Worm (Caenorhabditis elegans) whole organism, L3 larva: ENCODE measurements around the gene rpn-6.2.

ENCODE experiments used
- ZK546.5 ChIP-seq: sonication (generic microtip); optimal IDR thresholded peaks from 2 replicates; lab custom pipeline; 2017; ENCODE audit warnings: missing biosample characterization, missing genetic modification characterization
- aly-2 ChIP-seq: fragments of 150-350 bp; optimal IDR thresholded peaks from 2 replicates; lab custom pipeline; 2014; ENCODE audit warnings: missing biosample characterization, missing genetic modification characterization
- ama-1 ChIP-seq: fragments of 150-350 bp; optimal IDR thresholded peaks from 2 replicates; lab custom pipeline; 2018
- ceh-16 ChIP-seq: sonication (generic microtip); optimal IDR thresholded peaks from 2 replicates; lab custom pipeline; 2017; ENCODE audit warnings: missing biosample characterization, missing genetic modification characterization
- ceh-28 ChIP-seq: fragments of 150-350 bp; optimal IDR thresholded peaks from 2 replicates; lab custom pipeline; 2014; ENCODE audit warnings: missing biosample characterization, missing genetic modification reagents, missing genetic modification characterization
- ceh-82 ChIP-seq: fragments of 150-350 bp; optimal IDR thresholded peaks from 2 replicates; lab custom pipeline; 2014; ENCODE audit warnings: missing biosample characterization, missing genetic modification characterization
- ceh-9 ChIP-seq: sonication (generic microtip); optimal IDR thresholded peaks from 2 replicates; lab custom pipeline; 2018; ENCODE audit warnings: missing biosample characterization, missing genetic modification characterization
- daf-12 ChIP-seq: fragments of 150-350 bp; optimal IDR thresholded peaks from 2 replicates; lab custom pipeline; 2014; ENCODE audit warnings: missing biosample characterization, missing genetic modification reagents, missing genetic modification characterization
- egl-27 ChIP-seq: sonication (generic microtip); optimal IDR thresholded peaks from 4 replicates; lab custom pipeline; 2017; ENCODE audit warnings: missing biosample characterization, missing genetic modification reagents, missing genetic modification characterization
- egl-5 ChIP-seq: fragments of 150-350 bp; optimal IDR thresholded peaks from 2 replicates; lab custom pipeline; 2017; ENCODE audit warnings: missing biosample characterization, missing genetic modification reagents, missing genetic modification characterization, inconsistent platforms
- elt-1 ChIP-seq: fragments of 150-350 bp; optimal IDR thresholded peaks from 2 replicates; lab custom pipeline; 2014; ENCODE audit warnings: missing biosample characterization, missing genetic modification characterization
- elt-2 ChIP-seq: sonication (generic microtip); optimal IDR thresholded peaks from 2 replicates; lab custom pipeline; 2016; ENCODE audit warnings: missing genetic modification reagents, mild to moderate bottlenecking, missing genetic modification characterization, missing compliant biosample characterization
- elt-3 ChIP-seq, 3 experiments: fragments of 150-350 bp in 1 of 3; sonication (generic microtip) in 2 of 3; optimal IDR thresholded peaks; 2 replicates in 2 of 3; 4 replicates in 1 of 3; lab custom pipeline; 2014 to 2017; ENCODE audit warnings: missing biosample characterization in 3 of 3, missing genetic modification characterization in 3 of 3
- fkh-10 ChIP-seq: sonication (generic microtip); optimal IDR thresholded peaks from 2 replicates; lab custom pipeline; 2017; ENCODE audit warnings: missing biosample characterization, missing genetic modification reagents, missing genetic modification characterization
- fkh-2 ChIP-seq: fragments of 150-350 bp; optimal IDR thresholded peaks from 2 replicates; lab custom pipeline; 2014; ENCODE audit warnings: missing biosample characterization, missing genetic modification reagents, missing genetic modification characterization
- jun-1 ChIP-seq: fragments of 150-350 bp; optimal IDR thresholded peaks from 2 replicates; lab custom pipeline; 2014; ENCODE audit warnings: missing biosample characterization, missing genetic modification reagents, missing genetic modification characterization
- lin-15B ChIP-seq: fragments of 150-350 bp; optimal IDR thresholded peaks from 2 replicates; lab custom pipeline; 2014; ENCODE audit warnings: missing biosample characterization, missing genetic modification characterization
- lin-39 ChIP-seq: fragments of 150-350 bp; optimal IDR thresholded peaks from 2 replicates; lab custom pipeline; 2018; ENCODE audit warnings: missing biosample characterization, missing genetic modification reagents, missing genetic modification characterization
- lsy-12 ChIP-seq: sonication (generic microtip); optimal IDR thresholded peaks from 2 replicates; lab custom pipeline; 2016; ENCODE audit warnings: mild to moderate bottlenecking, missing genetic modification characterization, missing compliant biosample characterization
- mdl-1 ChIP-seq: fragments of 150-350 bp; optimal IDR thresholded peaks from 2 replicates; lab custom pipeline; 2014; ENCODE audit warnings: missing biosample characterization, missing genetic modification characterization
- nfya-1 ChIP-seq: sonication (generic microtip); optimal IDR thresholded peaks from 2 replicates; lab custom pipeline; 2017; ENCODE audit warnings: missing genetic modification characterization, mild to moderate bottlenecking, missing compliant biosample characterization, antibody characterized with exemption, moderate library complexity; ENCODE audit not compliant: insufficient read depth
- nhr-11 ChIP-seq: fragments of 150-350 bp; optimal IDR thresholded peaks from 2 replicates; lab custom pipeline; 2014; ENCODE audit warnings: missing biosample characterization, missing genetic modification characterization
- nhr-12 ChIP-seq: fragments of 150-350 bp; optimal IDR thresholded peaks from 2 replicates; lab custom pipeline; 2014; ENCODE audit warnings: missing biosample characterization, missing genetic modification characterization
- nhr-237 ChIP-seq: fragments of 150-350 bp; optimal IDR thresholded peaks from 2 replicates; lab custom pipeline; 2014; ENCODE audit warnings: missing biosample characterization, missing genetic modification characterization
- nhr-43 ChIP-seq: sonication (generic microtip); optimal IDR thresholded peaks from 2 replicates; lab custom pipeline; 2016; ENCODE audit warnings: mild to moderate bottlenecking, missing genetic modification characterization, missing compliant biosample characterization; ENCODE audit not compliant: poor library complexity, severe bottlenecking
- nhr-67 ChIP-seq: fragments of 150-350 bp; optimal IDR thresholded peaks from 2 replicates; lab custom pipeline; 2014; ENCODE audit warnings: missing biosample characterization, missing genetic modification characterization
- nhr-76 ChIP-seq: fragments of 150-350 bp; sonication (generic microtip); optimal IDR thresholded peaks from 5 replicates; lab custom pipeline; 2014; ENCODE audit warnings: missing biosample characterization, missing genetic modification characterization
- nhr-77 ChIP-seq: fragments of 150-350 bp; optimal IDR thresholded peaks from 2 replicates; lab custom pipeline; 2014; ENCODE audit warnings: missing biosample characterization, missing genetic modification characterization
- pha-4 ChIP-seq: fragments of 150-350 bp; optimal IDR thresholded peaks from 2 replicates; lab custom pipeline; 2014; ENCODE audit warnings: missing biosample characterization, missing genetic modification reagents, missing genetic modification characterization
- sea-2 ChIP-seq: fragments of 150-350 bp; sonication (generic microtip); optimal IDR thresholded peaks from 4 replicates; lab custom pipeline; 2014; ENCODE audit warnings: missing biosample characterization, missing genetic modification reagents, missing genetic modification characterization
- skn-1 ChIP-seq: fragments of 150-350 bp; optimal IDR thresholded peaks from 2 replicates; lab custom pipeline; 2014; ENCODE audit warnings: missing biosample characterization, missing genetic modification characterization
- snpc-4 ChIP-seq: fragments of 150-350 bp; optimal IDR thresholded peaks from 2 replicates; lab custom pipeline; 2014; ENCODE audit warnings: missing biosample characterization, missing genetic modification characterization
- tbx-2 ChIP-seq: sonication (generic microtip); optimal IDR thresholded peaks from 2 replicates; lab custom pipeline; 2016; ENCODE audit warnings: mild to moderate bottlenecking, missing genetic modification characterization, missing compliant biosample characterization
- unc-39 ChIP-seq: sonication (generic microtip); optimal IDR thresholded peaks from 4 replicates; lab custom pipeline; 2017; ENCODE audit warnings: missing biosample characterization, missing genetic modification characterization
- zag-1 ChIP-seq: fragments of 150-350 bp; optimal IDR thresholded peaks from 2 replicates; lab custom pipeline; 2014; ENCODE audit warnings: missing biosample characterization, missing genetic modification characterization
- ztf-11 ChIP-seq: fragments of 150-350 bp; optimal IDR thresholded peaks from 2 replicates; lab custom pipeline; 2014; ENCODE audit warnings: missing biosample characterization, missing genetic modification characterization
- ztf-4 ChIP-seq: fragments of 150-350 bp; optimal IDR thresholded peaks from 2 replicates; lab custom pipeline; 2014; ENCODE audit warnings: missing biosample characterization, missing genetic modification characterization

Gene rpn-6.2

ce11 chrIII:8980892-8981291 lies 20.9 kb downstream of the rpn-6.2 start:
- TF ChIP-seq nhr-43 (tag; lab: Kevin White, UChicago), result peak; percentile 52
- no peak for TF ChIP-seq aly-2 (tag; lab: Kevin White, UChicago)
- TF ChIP-seq fkh-2 (tag; lab: Kevin White, UChicago), result no peak
- no peak for TF ChIP-seq lsy-12 (tag; lab: Kevin White, UChicago)

- TF ChIP-seq fkh-10 (GFP tag; lab: Kevin White, UChicago), result peak; percentile 13
- TF ChIP-seq lin-15B (tag; lab: Kevin White, UChicago), result no peak
- peak; percentile 35 for TF ChIP-seq lsy-12 (tag; lab: Kevin White, UChicago)
- TF ChIP-seq elt-3 (tag; optimal IDR thresholded peaks at IDR 0.05; lab: Kevin White, UChicago), result no peak
- TF ChIP-seq, all 47 proteins: peak for 2
These were observed 23.1 kb downstream of the rpn-6.2 start for ce11 chrIII:8978512-8979352.

- no peak for TF ChIP-seq ztf-4 (tag; lab: Kevin White, UChicago)
- peak; percentile 8 for TF ChIP-seq ceh-28 (tag; lab: Kevin White, UChicago)
- peak; percentile 47 for TF ChIP-seq nhr-43 (tag; lab: Kevin White, UChicago)
These were observed 27.0 kb downstream of the rpn-6.2 start for ce11 chrIII:8974835-8975234.

- TF ChIP-seq ama-1 (lab: Kevin White, UChicago), result no peak
- no peak for TF ChIP-seq sea-2
- no peak for TF ChIP-seq ceh-82 (tag; lab: Kevin White, UChicago)
- TF ChIP-seq egl-27 (tag; lab: Kevin White, UChicago), result no peak
- TF ChIP-seq zag-1, result no peak
- TF ChIP-seq ceh-9 (tag; lab: Kevin White, UChicago), result no peak
These were observed 28.0 kb downstream of the rpn-6.2 start, which contains the start of gene R08D7.5 for ce11 chrIII:8973826-8974225. TSS of gene R08D7.5 (plus strand) at chrIII:8974126.

- TF ChIP-seq nfya-1 (tag; lab: Kevin White, UChicago), result peak; percentile 54
- peak; percentile 43 for TF ChIP-seq lin-39 (tag; lab: Kevin White, UChicago)
- no peak for TF ChIP-seq jun-1 (tag; lab: Kevin White, UChicago)
- no peak for TF ChIP-seq nhr-77 (tag; lab: Kevin White, UChicago)
These were observed 28.6 kb downstream of the rpn-6.2 start for ce11 chrIII:8973163-8973562.

ce11 chrIII:8971255-8972020 lies 30.4 kb downstream of the rpn-6.2 start, which contains the start of the genes eif-3.D and R08D7.4:
TSS of gene eif-3.D (minus strand) at chrIII:8971578.
TSS of gene R08D7.4 (plus strand) at chrIII:8971892.
- no peak for TF ChIP-seq lsy-12 (tag; lab: Kevin White, UChicago)
- TF ChIP-seq skn-1 (tag; lab: Kevin White, UChicago), result no peak
- TF ChIP-seq aly-2 (tag; lab: Kevin White, UChicago), result no peak
- no peak for TF ChIP-seq ceh-82 (tag; lab: Kevin White, UChicago)
- peak; percentile 59 for TF ChIP-seq snpc-4 (tag; lab: Kevin White, UChicago)
- TF ChIP-seq nhr-12 (tag; lab: Kevin White, UChicago), result no peak
- peak; percentile 7 for TF ChIP-seq lin-39 (tag; lab: Kevin White, UChicago)
- no peak for TF ChIP-seq ZK546.5
- TF ChIP-seq pha-4 (tag; lab: Kevin White, UChicago), result peak; percentile 76
- TF ChIP-seq elt-1 (tag; lab: Kevin White, UChicago), result no peak
- TF ChIP-seq tbx-2 (tag; lab: Kevin White, UChicago), result no peak
- TF ChIP-seq egl-5 (tag; lab: Kevin White, UChicago), result no peak
- no peak for TF ChIP-seq ceh-9 (tag; lab: Kevin White, UChicago)
- TF ChIP-seq fkh-10 (GFP tag; lab: Kevin White, UChicago), result no peak
- no peak for TF ChIP-seq ceh-28 (tag; lab: Kevin White, UChicago)
- TF ChIP-seq ama-1 (lab: Kevin White, UChicago), result no peak
- no peak for TF ChIP-seq nhr-77 (tag; lab: Kevin White, UChicago)
- no peak for TF ChIP-seq nhr-76 (tag; lab: Kevin White, UChicago)
- no peak for TF ChIP-seq jun-1 (tag; lab: Kevin White, UChicago)
- TF ChIP-seq ztf-4 (tag; lab: Kevin White, UChicago), result no peak
- TF ChIP-seq ztf-11 (tag; lab: Kevin White, UChicago), result no peak
- TF ChIP-seq ceh-16 (tag; lab: Kevin White, UChicago), result no peak
- TF ChIP-seq sea-2, result no peak
- TF ChIP-seq mdl-1, result no peak
- no peak for TF ChIP-seq nhr-67 (tag; lab: Kevin White, UChicago)
- TF ChIP-seq elt-2 (tag; lab: Kevin White, UChicago), result peak; percentile 40
- no peak for TF ChIP-seq daf-12
- TF ChIP-seq elt-3 (tag; optimal IDR thresholded peaks at IDR 0.05; lab: Kevin White, UChicago), result no peak
- no peak for TF ChIP-seq fkh-2 (tag; lab: Kevin White, UChicago)
- no peak for TF ChIP-seq unc-39 (tag; lab: Kevin White, UChicago)
- TF ChIP-seq nhr-11 (tag; lab: Kevin White, UChicago), result no peak
- TF ChIP-seq nhr-237 (tag; lab: Kevin White, UChicago), result no peak
- peak; percentile 23 for TF ChIP-seq nhr-43 (tag; lab: Kevin White, UChicago)
